Worm (Caenorhabditis elegans) whole organism, L1 larva: ENCODE measurements around the gene alh-7.
A peak's percentile ranks its signal among the peaks of the same experiment; 100 is the strongest.

Experiments
- C04F5.9 ChIP-seq: sonication (generic microtip); optimal IDR thresholded peaks from 2 replicates; lab custom pipeline; 2016; ENCODE audit warnings: missing genetic modification characterization, missing compliant biosample characterization
- C16A3.4 ChIP-seq: fragments of 150-350 bp; optimal IDR thresholded peaks from 2 replicates; lab custom pipeline; 2014; ENCODE audit warnings: missing biosample characterization, missing genetic modification characterization
- Y116A8C.19 ChIP-seq: sonication (generic microtip); optimal IDR thresholded peaks from 2 replicates; lab custom pipeline; 2016; ENCODE audit warnings: missing compliant biosample characterization, missing genetic modification characterization, borderline replicate concordance
- ama-1 ChIP-seq: fragments of 150-350 bp; optimal IDR thresholded peaks from 2 replicates; lab custom pipeline; 2014
- ceh-82 ChIP-seq, 3 experiments: fragments of 150-350 bp in 1 of 3; sonication (generic microtip) in 2 of 3; optimal IDR thresholded peaks; 2 replicates each; lab custom pipeline; 2014 to 2017; ENCODE audit warnings: missing biosample characterization in 3 of 3, missing genetic modification characterization in 3 of 3
- dsc-1 ChIP-seq: sonication (generic microtip); optimal IDR thresholded peaks from 2 replicates; lab custom pipeline; 2016; ENCODE audit warnings: mild to moderate bottlenecking, missing genetic modification characterization, missing compliant biosample characterization
- efl-1 ChIP-seq, 4 experiments: fragments of 150-350 bp; optimal IDR thresholded peaks in 3 of 4; peaks in 1 of 4; 1 replicate in 1 of 4; 2 replicates in 3 of 4; lab custom pipeline; 2014; ENCODE audit warnings: missing biosample characterization in 2 of 4, missing genetic modification characterization in 2 of 4, missing genetic modification reagents in 2 of 4
- elt-2 ChIP-seq: sonication (generic microtip); optimal IDR thresholded peaks from 2 replicates; lab custom pipeline; 2016; ENCODE audit warnings: missing genetic modification characterization, mild to moderate bottlenecking, inconsistent platforms, missing compliant biosample characterization, missing genetic modification reagents
- fkh-8 ChIP-seq: sonication (generic microtip); optimal IDR thresholded peaks from 2 replicates; lab custom pipeline; 2016; ENCODE audit warnings: mild to moderate bottlenecking, missing genetic modification characterization, missing compliant biosample characterization
- lin-14 ChIP-seq: fragments of 200-800 bp; sonication (Bioruptor generic); optimal IDR thresholded peaks from 2 replicates; lab custom pipeline; 2018; ENCODE audit warnings: mild to moderate bottlenecking, missing genetic modification characterization, moderate library complexity, missing compliant biosample characterization
- lin-15B ChIP-seq: fragments of 150-350 bp; sonication (generic microtip); optimal IDR thresholded peaks from 3 replicates; lab custom pipeline; 2014; ENCODE audit warnings: missing biosample characterization, missing genetic modification characterization
- lin-35 ChIP-seq, 2 experiments: fragments of 150-350 bp; optimal IDR thresholded peaks; 2 replicates each; lab custom pipeline; 2014; ENCODE audit warnings: missing biosample characterization in 2 of 2, missing genetic modification characterization in 2 of 2, missing genetic modification reagents in 2 of 2
- mep-1 ChIP-seq: fragments of 150-350 bp; optimal IDR thresholded peaks from 2 replicates; lab custom pipeline; 2014; ENCODE audit warnings: missing biosample characterization, missing genetic modification characterization
- nhr-11 ChIP-seq: fragments of 150-350 bp; optimal IDR thresholded peaks from 2 replicates; lab custom pipeline; 2014; ENCODE audit warnings: missing biosample characterization, missing genetic modification characterization
- nhr-19 ChIP-seq: fragments of 200-800 bp; sonication (Bioruptor generic); conservative IDR thresholded peaks from 2 replicates; pipeline ENCODE4 v1.3.6; 2022; ENCODE audit warnings: missing genetic modification characterization, missing compliant biosample characterization
- nhr-20 ChIP-seq: sonication (generic microtip); optimal IDR thresholded peaks from 2 replicates; lab custom pipeline; 2016; ENCODE audit warnings: mild to moderate bottlenecking, missing genetic modification characterization, missing compliant biosample characterization
- nhr-237 ChIP-seq: fragments of 150-350 bp; optimal IDR thresholded peaks from 2 replicates; lab custom pipeline; 2014; ENCODE audit warnings: missing biosample characterization, missing genetic modification characterization
- nhr-28 ChIP-seq: fragments of 150-350 bp; optimal IDR thresholded peaks from 2 replicates; lab custom pipeline; 2014; ENCODE audit warnings: missing biosample characterization, missing genetic modification characterization
- nhr-77 ChIP-seq: fragments of 150-350 bp; optimal IDR thresholded peaks from 2 replicates; lab custom pipeline; 2014; ENCODE audit warnings: missing biosample characterization, missing genetic modification characterization
- nhr-90 ChIP-seq: sonication (generic microtip); optimal IDR thresholded peaks from 2 replicates; lab custom pipeline; 2016; ENCODE audit warnings: mild to moderate bottlenecking, missing genetic modification characterization, missing compliant biosample characterization; ENCODE audit not compliant: poor library complexity
- pag-3 ChIP-seq: sonication (generic microtip); optimal IDR thresholded peaks from 2 replicates; lab custom pipeline; 2017; ENCODE audit warnings: missing genetic modification characterization, mild to moderate bottlenecking, missing compliant biosample characterization, antibody characterized with exemption, borderline replicate concordance; ENCODE audit not compliant: insufficient read depth
- pax-3 ChIP-seq: fragments of 200-800 bp; sonication (Bioruptor generic); optimal IDR thresholded peaks from 2 replicates; lab custom pipeline; 2018; ENCODE audit warnings: mild to moderate bottlenecking, missing genetic modification characterization, moderate library complexity, missing compliant biosample characterization
- pqm-1 ChIP-seq: sonication (generic microtip); optimal IDR thresholded peaks from 3 replicates; lab custom pipeline; 2017; ENCODE audit warnings: missing biosample characterization, missing genetic modification characterization
- rnt-1 ChIP-seq: sonication (generic microtip); optimal IDR thresholded peaks from 2 replicates; lab custom pipeline; 2016; ENCODE audit warnings: mild to moderate bottlenecking, missing genetic modification characterization, moderate library complexity, missing compliant biosample characterization
- snpc-4 ChIP-seq: fragments of 150-350 bp; optimal IDR thresholded peaks from 2 replicates; lab custom pipeline; 2014; ENCODE audit warnings: missing biosample characterization, missing genetic modification characterization
- unc-86 ChIP-seq: sonication (generic microtip); optimal IDR thresholded peaks from 2 replicates; lab custom pipeline; 2016; ENCODE audit warnings: missing genetic modification characterization, missing compliant biosample characterization
- unc-98 ChIP-seq: fragments of 200-800 bp; sonication (Bioruptor generic); IDR thresholded peaks from 2 replicates; pipeline ENCODE4 v1.3.6; 2022; ENCODE audit warnings: missing genetic modification characterization, missing compliant biosample characterization
- ztf-11 ChIP-seq, 2 experiments: sonication (generic microtip); optimal IDR thresholded peaks; 2 replicates each; lab custom pipeline; 2016 to 2017; ENCODE audit warnings: missing genetic modification characterization in 2 of 2, missing biosample characterization in 1 of 2, missing compliant biosample characterization in 1 of 2
- ztf-4 ChIP-seq: fragments of 150-350 bp; optimal IDR thresholded peaks from 2 replicates; lab custom pipeline; 2014; ENCODE audit warnings: missing biosample characterization, missing genetic modification characterization

alh-7 gene

ce11 chrII:13508607-13509006 lies 17.0 kb upstream of the alh-7 start:
- TF ChIP-seq elt-2 (tag; lab: Kevin White, UChicago), result peak; percentile 25
- TF ChIP-seq ztf-11 (tag; optimal IDR thresholded peaks at IDR 0.05; lab: Kevin White, UChicago), result no peak

- TF ChIP-seq snpc-4 (tag; lab: Kevin White, UChicago) (no peak), elt-2 (tag; lab: Kevin White, UChicago) (peak; percentile 64)
Observed at ce11 chrII:13507535-13507934, 15.9 kb upstream of the alh-7 start, which contains the start of gene nep-17. Gene nep-17, plus strand, starts transcription at chrII:13507819.

- peak; percentile 25 for TF ChIP-seq elt-2 (tag; lab: Kevin White, UChicago)
- TF ChIP-seq efl-1 (optimal IDR thresholded peaks at IDR 0.05; lab: Kevin White, UChicago), result no peak
- peak in 1 of 2 experiments; percentile 41 for TF ChIP-seq efl-1 (GFP tag; optimal IDR thresholded peaks at IDR 0.05 in 1 of 2; lab: Kevin White, UChicago)
- no peak for TF ChIP-seq pqm-1 (tag; lab: Kevin White, UChicago)
Observed at ce11 chrII:13505977-13506568, 14.5 kb upstream of the alh-7 start.

ce11 chrII:13505386-13505785 lies 13.8 kb upstream of the alh-7 start:
- no peak for TF ChIP-seq pag-3 (tag; lab: Kevin White, UChicago)

ce11 chrII:13503653-13504052 lies 12.1 kb upstream of the alh-7 start, which contains the start of gene F54F11.1:
Gene F54F11.1, plus strand, starts transcription at chrII:13503953.
- TF ChIP-seq nhr-20 (tag; lab: Kevin White, UChicago), result no peak
- no peak for TF ChIP-seq pqm-1 (tag; lab: Kevin White, UChicago)
- TF ChIP-seq unc-98 (GFP tag; lab: Robert Waterston, UW), result no peak
- TF ChIP-seq C16A3.4 (tag; lab: Kevin White, UChicago), result no peak
- TF ChIP-seq nhr-11 (tag; lab: Kevin White, UChicago), result no peak
- peak; percentile 39 for TF ChIP-seq unc-86 (tag; lab: Kevin White, UChicago)
- TF ChIP-seq mep-1 (tag; lab: Kevin White, UChicago), result no peak

- TF ChIP-seq unc-98 (GFP tag; lab: Robert Waterston, UW) (no peak), nhr-19 (GFP tag; lab: Robert Waterston, UW) (no peak), C04F5.9 (no peak), dsc-1 (tag; lab: Kevin White, UChicago) (no peak), nhr-28 (tag; lab: Kevin White, UChicago) (no peak), pax-3 (tag; lab: Kevin White, UChicago) (no peak), nhr-11 (tag; lab: Kevin White, UChicago) (no peak), ceh-82 (tag; optimal IDR thresholded peaks at IDR 0.05; lab: Kevin White, UChicago) (no peak), nhr-90 (tag; lab: Kevin White, UChicago) (no peak), ama-1 (no peak), snpc-4 (tag; lab: Kevin White, UChicago) (no peak), nhr-77 (tag; lab: Kevin White, UChicago) (no peak), Y116A8C.19 (tag; lab: Kevin White, UChicago) (no peak)
Observed at ce11 chrII:13501575-13501974, 10.0 kb upstream of the alh-7 start, which contains the start of gene F45H10.5. Gene F45H10.5, plus strand, starts transcription at chrII:13501875.

- 0 out of 2 replicates have a peak, but pooled peaks have one; percentile 4 for TF ChIP-seq nhr-19 (GFP tag; lab: Robert Waterston, UW)
- peak; percentile 43 for TF ChIP-seq lin-14
- TF ChIP-seq ztf-4 (tag; lab: Kevin White, UChicago), result no peak
- TF ChIP-seq rnt-1 (tag; lab: Kevin White, UChicago), result peak; percentile 66
Observed at ce11 chrII:13500582-13500981, 9.0 kb upstream of the alh-7 start.

ce11 chrII:13495718-13496117 lies 4.1 kb upstream of the alh-7 start, which contains the start of gene drr-1:
Gene drr-1, minus strand, starts transcription at chrII:13495900.
- no peak for TF ChIP-seq fkh-8 (tag; lab: Kevin White, UChicago)
- TF ChIP-seq elt-2 (tag; lab: Kevin White, UChicago), result peak; percentile 51
- TF ChIP-seq nhr-237, result no peak
- no peak for TF ChIP-seq lin-15B
- peak in 1 of 2 experiments; percentile 4 for TF ChIP-seq lin-35 (GFP tag; optimal IDR thresholded peaks at IDR 0.05; lab: Kevin White, UChicago)
